Fruit fly (Drosophila melanogaster) whole organism, embryonic: ENCODE results near the gene bark.

Experiments used
- Bgb ChIP-seq: fragments of 200-800 bp; sonication (Bioruptor generic); IDR thresholded peaks from 2 replicates; pipeline ENCODE4 v1.3.6; 2022; ENCODE audit warnings: missing biosample characterization, missing genetic modification characterization; ENCODE audit not compliant: partially characterized antibody
- C15 ChIP-seq: fragments of 200-800 bp; sonication (Bioruptor generic); IDR thresholded peaks from 3 replicates; pipeline ENCODE4 v1.3.6; 2022; ENCODE audit warnings: missing biosample characterization, missing genetic modification characterization
- CG11398 ChIP-seq: fragments of 200-800 bp; sonication (Bioruptor generic); optimal IDR thresholded peaks from 2 replicates; lab custom pipeline; 2016; ENCODE audit warnings: missing biosample characterization, missing genetic modification characterization
- CG11560 ChIP-seq: fragments of 200-800 bp; sonication (Bioruptor generic); IDR thresholded peaks from 3 replicates; pipeline ENCODE4 v1.3.6; 2022; ENCODE audit warnings: missing biosample characterization, missing genetic modification characterization
- CG11696 ChIP-seq: fragments of 200-800 bp; sonication (Bioruptor generic); IDR thresholded peaks from 2 replicates; pipeline ENCODE4 v1.3.6; 2022; ENCODE audit warnings: missing biosample characterization, missing genetic modification characterization
- CG14667 ChIP-seq: fragments of 200-800 bp; sonication (Bioruptor generic); IDR thresholded peaks from 2 replicates; pipeline ENCODE4 v1.3.6; 2022; ENCODE audit warnings: missing biosample characterization, missing genetic modification characterization
- CG15073 ChIP-seq: fragments of 200-800 bp; sonication (Bioruptor generic); optimal IDR thresholded peaks from 2 replicates; lab custom pipeline; 2016; ENCODE audit warnings: missing biosample characterization, missing genetic modification characterization
- CG16779 ChIP-seq: fragments of 200-800 bp; sonication (Bioruptor generic); IDR thresholded peaks from 2 replicates; pipeline ENCODE4 v1.3.6; 2022; ENCODE audit warnings: missing biosample characterization, missing genetic modification characterization
- CG2120 ChIP-seq: fragments of 200-800 bp; sonication (Bioruptor generic); optimal IDR thresholded peaks from 3 replicates; lab custom pipeline; 2016; ENCODE audit warnings: missing biosample characterization, missing genetic modification characterization
- CG32772 ChIP-seq: fragments of 200-800 bp; sonication (Bioruptor generic); IDR thresholded peaks from 2 replicates; pipeline ENCODE4 v1.3.6; 2022; ENCODE audit warnings: missing biosample characterization, missing genetic modification characterization
- CG3281 ChIP-seq: fragments of 200-800 bp; sonication (Bioruptor generic); optimal IDR thresholded peaks from 3 replicates; lab custom pipeline; 2017; ENCODE audit warnings: missing biosample characterization, mild to moderate bottlenecking, missing genetic modification characterization
- CG33557 ChIP-seq: fragments of 200-800 bp; sonication (Bioruptor generic); optimal IDR thresholded peaks from 2 replicates; lab custom pipeline; 2019; ENCODE audit warnings: missing biosample characterization, mild to moderate bottlenecking, missing genetic modification characterization, moderate library complexity
- CG4328 ChIP-seq: fragments of 200-800 bp; sonication (Bioruptor generic); optimal IDR thresholded peaks from 3 replicates; lab custom pipeline; 2017; ENCODE audit warnings: missing biosample characterization, missing genetic modification reagents, missing genetic modification characterization
- CG5245 ChIP-seq: fragments of 200-800 bp; sonication (Bioruptor generic); optimal IDR thresholded peaks from 3 replicates; lab custom pipeline; 2016; ENCODE audit warnings: missing biosample characterization, missing genetic modification characterization
- CG6689 ChIP-seq: fragments of 200-800 bp; sonication (Bioruptor generic); IDR thresholded peaks from 2 replicates; pipeline ENCODE4 v1.3.6; 2022; ENCODE audit warnings: missing biosample characterization, missing genetic modification characterization
- CG6765 ChIP-seq: fragments of 200-800 bp; sonication (Bioruptor generic); optimal IDR thresholded peaks from 3 replicates; lab custom pipeline; 2017; ENCODE audit warnings: missing biosample characterization, mild to moderate bottlenecking, missing genetic modification characterization
- CG7745 ChIP-seq: fragments of 200-800 bp; sonication (Bioruptor generic); optimal IDR thresholded peaks from 2 replicates; lab custom pipeline; 2018; ENCODE audit warnings: missing biosample characterization, mild to moderate bottlenecking, missing genetic modification characterization, moderate library complexity
- CG9215 ChIP-seq: fragments of 200-800 bp; sonication (Bioruptor generic); IDR thresholded peaks from 2 replicates; pipeline ENCODE4 v1.3.6; 2022; ENCODE audit warnings: missing biosample characterization, missing genetic modification characterization
- CG9817 ChIP-seq: fragments of 200-800 bp; sonication (Bioruptor generic); optimal IDR thresholded peaks from 2 replicates; lab custom pipeline; 2018; ENCODE audit warnings: missing biosample characterization, mild to moderate bottlenecking, missing genetic modification characterization, moderate library complexity
- CG9876 ChIP-seq: fragments of 200-800 bp; sonication (Bioruptor generic); optimal IDR thresholded peaks from 2 replicates; lab custom pipeline; 2016; ENCODE audit warnings: missing biosample characterization, missing genetic modification characterization
- CoRest ChIP-seq: fragments of 200-800 bp; sonication (Bioruptor generic); optimal IDR thresholded peaks from 3 replicates; lab custom pipeline; 2018; ENCODE audit warnings: missing biosample characterization, mild to moderate bottlenecking, missing genetic modification characterization, moderate library complexity
- D19A ChIP-seq: fragments of 200-800 bp; optimal IDR thresholded peaks from 3 replicates; lab custom pipeline; 2019; ENCODE audit warnings: missing biosample characterization, mild to moderate bottlenecking, missing genetic modification characterization, moderate library complexity
- Drgx ChIP-seq: fragments of 200-800 bp; sonication (Bioruptor generic); IDR thresholded peaks from 2 replicates; pipeline ENCODE4 v1.3.6; 2022; ENCODE audit warnings: missing biosample characterization, missing genetic modification characterization
- Eip74EF ChIP-seq, 2 experiments: fragments of 200-800 bp in 1 of 2; fragments of >200 bp in 1 of 2; sonication (Bioruptor generic) in 1 of 2; optimal IDR thresholded peaks; 2 replicates each; lab custom pipeline; 2017 to 2019; ENCODE audit warnings: missing biosample characterization in 2 of 2, missing genetic modification characterization in 2 of 2, mild to moderate bottlenecking in 1 of 2, moderate library complexity in 1 of 2
- HLH3B ChIP-seq: fragments of 200-800 bp; sonication (Bioruptor generic); IDR thresholded peaks from 2 replicates; pipeline ENCODE4 v1.3.6; 2022; ENCODE audit warnings: missing biosample characterization, missing genetic modification characterization
- HmgZ ChIP-seq: fragments of 200-800 bp; sonication (Bioruptor generic); optimal IDR thresholded peaks from 2 replicates; lab custom pipeline; 2018; ENCODE audit warnings: missing biosample characterization, mild to moderate bottlenecking, missing genetic modification characterization
- Hr78 ChIP-seq, 2 experiments: fragments of 200-800 bp in 1 of 2; fragments of >200 bp in 1 of 2; sonication (Bioruptor generic) in 1 of 2; optimal IDR thresholded peaks; 2 replicates each; lab custom pipeline; 2017 to 2019; ENCODE audit warnings: missing biosample characterization in 2 of 2, missing genetic modification characterization in 2 of 2, mild to moderate bottlenecking in 1 of 2, moderate library complexity in 1 of 2
- MTF-1 ChIP-seq: fragments of 200-800 bp; sonication (Bioruptor generic); optimal IDR thresholded peaks from 2 replicates; lab custom pipeline; 2018; ENCODE audit warnings: missing biosample characterization, mild to moderate bottlenecking, missing genetic modification characterization, borderline replicate concordance
- NfI ChIP-seq: fragments of 200-800 bp; sonication (Bioruptor generic); optimal IDR thresholded peaks from 3 replicates; lab custom pipeline; 2018; ENCODE audit warnings: missing biosample characterization, mild to moderate bottlenecking, missing genetic modification characterization, moderate library complexity
- Scr ChIP-seq: fragments of 200-800 bp; sonication (Bioruptor generic); IDR thresholded peaks from 2 replicates; pipeline ENCODE4 v1.3.6; 2022; ENCODE audit warnings: missing biosample characterization, missing genetic modification characterization; ENCODE audit not compliant: partially characterized antibody
- Sin3A ChIP-seq: fragments of >200 bp; optimal IDR thresholded peaks from 2 replicates; lab custom pipeline; 2018
- Sry-β ChIP-seq: fragments of 200-800 bp; sonication (Bioruptor generic); optimal IDR thresholded peaks from 2 replicates; lab custom pipeline; 2018; ENCODE audit warnings: missing biosample characterization, mild to moderate bottlenecking, missing genetic modification characterization, moderate library complexity
- bsh ChIP-seq, 2 experiments: fragments of 200-800 bp; sonication (Bioruptor generic); optimal IDR thresholded peaks; 2 replicates each; lab custom pipeline; 2017 to 2018; ENCODE audit warnings: mild to moderate bottlenecking in 2 of 2, missing biosample characterization in 2 of 2, missing genetic modification characterization in 2 of 2, moderate library complexity in 1 of 2
- chif ChIP-seq, 2 experiments: fragments of 200-800 bp; sonication (Bioruptor generic); optimal IDR thresholded peaks; 3 replicates each; lab custom pipeline; 2016; ENCODE audit warnings: missing biosample characterization in 2 of 2, missing genetic modification characterization in 2 of 2
- dysf ChIP-seq: fragments of 200-800 bp; sonication (Bioruptor generic); IDR thresholded peaks from 3 replicates; pipeline ENCODE4 v1.3.6; 2022; ENCODE audit warnings: missing biosample characterization, missing genetic modification characterization
- fu2 ChIP-seq: fragments of 200-800 bp; sonication (Bioruptor generic); optimal IDR thresholded peaks from 2 replicates; lab custom pipeline; 2016; ENCODE audit warnings: missing biosample characterization, missing genetic modification characterization
- gem ChIP-seq: fragments of 200-800 bp; sonication (Bioruptor generic); optimal IDR thresholded peaks from 2 replicates; lab custom pipeline; 2019; ENCODE audit warnings: missing biosample characterization, mild to moderate bottlenecking, missing genetic modification characterization, moderate library complexity
- gsb ChIP-seq: fragments of 200-800 bp; sonication (Bioruptor generic); IDR thresholded peaks from 2 replicates; pipeline ENCODE4 v1.3.6; 2022; ENCODE audit warnings: missing biosample characterization, missing genetic modification characterization
- gt ChIP-seq: fragments of 200-800 bp; sonication (Bioruptor generic); IDR thresholded peaks from 2 replicates; pipeline ENCODE4 v1.3.6; 2022; ENCODE audit warnings: missing biosample characterization, missing genetic modification characterization
- insv ChIP-seq, 2 experiments: fragments of 200-800 bp; sonication (Bioruptor generic); optimal IDR thresholded peaks; 3 replicates each; lab custom pipeline; 2016 to 2018; ENCODE audit warnings: missing biosample characterization in 2 of 2, missing genetic modification characterization in 2 of 2
- jing ChIP-seq: fragments of 200-800 bp; sonication (Bioruptor generic); optimal IDR thresholded peaks from 2 replicates; lab custom pipeline; 2018; ENCODE audit warnings: missing biosample characterization, mild to moderate bottlenecking, missing genetic modification characterization
- kah ChIP-seq: fragments of 200-800 bp; sonication (Bioruptor generic); optimal IDR thresholded peaks from 2 replicates; lab custom pipeline; 2018; ENCODE audit warnings: missing biosample characterization, mild to moderate bottlenecking, missing genetic modification characterization
- kay ChIP-seq: fragments of 200-800 bp; sonication (Bioruptor generic); optimal IDR thresholded peaks from 2 replicates; lab custom pipeline; 2016; ENCODE audit warnings: missing biosample characterization, missing genetic modification characterization
- lab ChIP-seq: fragments of 200-800 bp; sonication (Bioruptor generic); optimal IDR thresholded peaks from 3 replicates; lab custom pipeline; 2017; ENCODE audit warnings: missing biosample characterization, missing genetic modification characterization, mild to moderate bottlenecking, moderate library complexity, missing genetic modification reagents
- mirr ChIP-seq: fragments of 200-800 bp; sonication (Bioruptor generic); optimal IDR thresholded peaks from 3 replicates; lab custom pipeline; 2018; ENCODE audit warnings: missing biosample characterization, mild to moderate bottlenecking, missing genetic modification characterization
- oc ChIP-seq: fragments of 200-800 bp; sonication (Bioruptor generic); optimal IDR thresholded peaks from 2 replicates; lab custom pipeline; 2018; ENCODE audit warnings: missing biosample characterization, mild to moderate bottlenecking, missing genetic modification characterization, moderate library complexity
- run ChIP-seq: fragments of 200-800 bp; sonication (Bioruptor generic); optimal IDR thresholded peaks from 3 replicates; lab custom pipeline; 2018; ENCODE audit warnings: missing biosample characterization, mild to moderate bottlenecking, missing genetic modification characterization
- slbo ChIP-seq: fragments of 200-800 bp; sonication (Bioruptor generic); IDR thresholded peaks from 2 replicates; pipeline ENCODE4 v1.3.6; 2022; ENCODE audit warnings: missing biosample characterization, missing genetic modification characterization
- sug ChIP-seq: fragments of 200-800 bp; optimal IDR thresholded peaks from 2 replicates; lab custom pipeline; 2019; ENCODE audit warnings: missing biosample characterization, mild to moderate bottlenecking, missing genetic modification characterization, moderate library complexity

The bark gene

DNA sequence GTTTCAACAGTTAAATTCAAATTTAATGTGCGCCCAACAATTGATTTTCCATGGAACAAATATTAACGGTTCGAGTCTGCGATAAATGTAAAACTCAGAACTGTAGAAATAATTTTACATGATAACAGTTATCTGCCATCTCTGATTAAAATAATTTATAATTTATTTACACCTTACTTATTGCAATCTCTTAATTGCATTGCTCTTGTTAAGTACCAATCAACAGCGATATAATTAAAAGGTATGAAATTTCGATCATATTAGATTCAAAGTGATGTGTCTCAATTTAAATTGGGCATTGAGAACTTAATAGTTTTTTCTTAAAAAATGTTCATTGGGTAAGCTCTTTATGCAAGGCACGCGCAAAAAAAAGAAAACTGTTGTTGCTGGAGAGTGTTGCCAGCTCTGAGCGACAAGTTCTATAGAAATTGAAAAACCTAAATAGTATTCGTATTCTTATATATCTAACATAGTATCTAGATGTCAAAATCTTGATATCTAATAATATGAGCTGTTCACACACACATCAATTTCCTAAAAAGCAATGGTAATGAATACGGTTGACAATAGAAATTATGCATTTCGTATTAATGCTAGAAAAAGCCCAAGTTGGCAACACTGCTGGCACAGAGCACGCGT, 16.0 kb downstream of the bark start (continued):
- TF ChIP-seq CG11398 (GFP tag; lab: Kevin White, UChicago), result peak; percentile 31
- TF ChIP-seq CG11696 (GFP tag; lab: Robert Waterston, UW), result peak; percentile 67
- peak; percentile 89 for TF ChIP-seq CG2120 (GFP tag; lab: Kevin White, UChicago)
- TF ChIP-seq HLH3B (GFP tag; lab: Robert Waterston, UW), result peak; percentile 63
- TF ChIP-seq jing, result peak; percentile 15
- no peak for TF ChIP-seq kay (GFP tag; lab: Kevin White, UChicago)
- peak; percentile 86 for TF ChIP-seq gem (tag; lab: Kevin White, UChicago)
- TF ChIP-seq Scr, result 0 out of 2 replicates have a peak, but pooled peaks have one; percentile 10
- peak; percentile 64 for TF ChIP-seq D19A (tag; lab: Kevin White, UChicago)
- no peak for TF ChIP-seq CG33557
- peak; percentile 66 for TF ChIP-seq CG6689
- TF ChIP-seq CG16779 (GFP tag; lab: Robert Waterston, UW), result 0 out of 2 replicates have a peak, but pooled peaks have one; percentile 48
- no peak for TF ChIP-seq gt
- peak; percentile 29 for TF ChIP-seq CG4328 (GFP tag; lab: Kevin White, UChicago)
- peak; percentile 43; the same call in 1 of the 2 replicates for TF ChIP-seq gsb
- peak; percentile 83 for TF ChIP-seq CG9817 (tag; lab: Kevin White, UChicago)
- peak; percentile 81 for TF ChIP-seq lab
- TF ChIP-seq Eip74EF (GFP tag; optimal IDR thresholded peaks at IDR 0.05; lab: Kevin White, UChicago), result no peak
- peak; percentile 71 for TF ChIP-seq NfI (GFP tag; lab: Kevin White, UChicago)
- TF ChIP-seq Drgx (GFP tag; lab: Robert Waterston, UW), result peak; percentile 76
- TF ChIP-seq HmgZ (tag; lab: Kevin White, UChicago), result peak; percentile 81
- 0 out of 3 replicates have a peak, but pooled peaks have one; percentile 6 for TF ChIP-seq CG11560 (tag; lab: Robert Waterston, UW)
- peak; percentile 52 for TF ChIP-seq sug (tag; lab: Kevin White, UChicago)
- TF ChIP-seq slbo (GFP tag; lab: Robert Waterston, UW), result peak; percentile 77
- no peak for TF ChIP-seq Sin3A
- peak; percentile 9 for TF ChIP-seq mirr
- peak in 1 of 2 experiments; percentile 32 for TF ChIP-seq insv (GFP tag; optimal IDR thresholded peaks at IDR 0.05; lab: Kevin White, UChicago)
- TF ChIP-seq run (tag; lab: Kevin White, UChicago), result peak; percentile 0
- peak; percentile 27 for TF ChIP-seq kah
- peak; percentile 12 for TF ChIP-seq MTF-1 (GFP tag; lab: Kevin White, UChicago)
- TF ChIP-seq Bgb (GFP tag; lab: Robert Waterston, UW), result peak; percentile 28; the same call in 1 of the 2 replicates
- peak; percentile 76; the same call in 2 of the 3 replicates for TF ChIP-seq dysf (GFP tag; lab: Robert Waterston, UW)
- TF ChIP-seq bsh (GFP tag; optimal IDR thresholded peaks at IDR 0.05; lab: Kevin White, UChicago), result peak; percentile 61 to 72
- no peak for TF ChIP-seq Hr78 (GFP tag; optimal IDR thresholded peaks at IDR 0.05; lab: Kevin White, UChicago)
- TF ChIP-seq CG15073 (GFP tag; lab: Kevin White, UChicago), result no peak
- peak; percentile 80 for TF ChIP-seq CG9215 (GFP tag; lab: Robert Waterston, UW)
- peak; percentile 37; the same call in 1 of the 2 replicates for TF ChIP-seq CG14667 (GFP tag; lab: Robert Waterston, UW)
- 0 out of 2 replicates have a peak, but pooled peaks have one; percentile 54 for TF ChIP-seq CG32772 (GFP tag; lab: Robert Waterston, UW)
- no peak for TF ChIP-seq oc (tag; lab: Kevin White, UChicago)
- peak; percentile 46 for TF ChIP-seq CG6765 (GFP tag; lab: Kevin White, UChicago)
- TF ChIP-seq C15 (GFP tag; lab: Robert Waterston, UW), result no peak
- TF ChIP-seq Sry-β (GFP tag; lab: Kevin White, UChicago), result peak; percentile 95
- TF ChIP-seq CG5245 (GFP tag; lab: Kevin White, UChicago), result peak; percentile 38
- peak; percentile 81 for TF ChIP-seq CoRest (tag; lab: Kevin White, UChicago)
- TF ChIP-seq CG3281, result peak; percentile 25
- TF ChIP-seq fu2, result peak; percentile 49
- TF ChIP-seq CG7745, result no peak
- TF ChIP-seq CG9876 (GFP tag; lab: Kevin White, UChicago), result no peak
- TF ChIP-seq chif (GFP tag; optimal IDR thresholded peaks at IDR 0.05; lab: Kevin White, UChicago), result peak in 1 of 2 experiments; percentile 30
